Fruit fly (Drosophila melanogaster) whole organism, embryonic: Measurements from ENCODE around the gene Ptp10D.

ENCODE experiments used
- Abd-B ChIP-seq: fragments of 200-800 bp; sonication (Bioruptor generic); optimal IDR thresholded peaks from 2 replicates; lab custom pipeline; 2018; ENCODE audit warnings: missing biosample characterization, mild to moderate bottlenecking, missing genetic modification characterization, moderate library complexity
- CG10267 ChIP-seq: fragments of 200-800 bp; sonication (Bioruptor generic); optimal IDR thresholded peaks from 2 replicates; lab custom pipeline; 2018; ENCODE audit warnings: missing biosample characterization, mild to moderate bottlenecking, missing genetic modification characterization, moderate library complexity
- CG10274 ChIP-seq: fragments of 200-800 bp; sonication (Bioruptor generic); optimal IDR thresholded peaks from 3 replicates; lab custom pipeline; 2017; ENCODE audit warnings: missing biosample characterization, mild to moderate bottlenecking, missing genetic modification characterization
- CG10366 ChIP-seq: fragments of 200-800 bp; sonication (Bioruptor generic); IDR thresholded peaks from 2 replicates; pipeline ENCODE4 v1.3.6; 2022; ENCODE audit warnings: missing biosample characterization, missing genetic modification characterization
- CG10979 ChIP-seq: fragments of 200-800 bp; sonication (Bioruptor generic); optimal IDR thresholded peaks from 2 replicates; lab custom pipeline; 2018; ENCODE audit warnings: missing biosample characterization, mild to moderate bottlenecking, missing genetic modification characterization, moderate library complexity
- CG11247 ChIP-seq: fragments of 200-800 bp; sonication (Bioruptor generic); IDR thresholded peaks from 2 replicates; pipeline ENCODE4 v1.3.6; 2022; ENCODE audit warnings: missing biosample characterization, missing genetic modification characterization
- CG12659 ChIP-seq: fragments of 200-800 bp; sonication (Bioruptor generic); optimal IDR thresholded peaks from 3 replicates; lab custom pipeline; 2017; ENCODE audit warnings: mild to moderate bottlenecking, missing biosample characterization, missing genetic modification reagents, missing genetic modification characterization
- CG12942 ChIP-seq: fragments of 200-800 bp; sonication (Bioruptor generic); optimal IDR thresholded peaks from 3 replicates; lab custom pipeline; 2016; ENCODE audit warnings: missing biosample characterization, missing genetic modification characterization
- CG13296 ChIP-seq: fragments of 200-800 bp; sonication (Bioruptor generic); optimal IDR thresholded peaks from 3 replicates; lab custom pipeline; 2018; ENCODE audit warnings: missing biosample characterization, mild to moderate bottlenecking, missing genetic modification characterization
- CG15514 ChIP-seq: fragments of 200-800 bp; sonication (Bioruptor generic); optimal IDR thresholded peaks from 3 replicates; lab custom pipeline; 2017; ENCODE audit warnings: missing biosample characterization, missing genetic modification characterization, mild to moderate bottlenecking, moderate library complexity, missing genetic modification reagents
- CG15601 ChIP-seq: fragments of 200-800 bp; sonication (Bioruptor generic); optimal IDR thresholded peaks from 3 replicates; lab custom pipeline; 2019; ENCODE audit warnings: missing biosample characterization, mild to moderate bottlenecking, missing genetic modification characterization, moderate library complexity
- CG34422 ChIP-seq: fragments of 200-800 bp; sonication (Bioruptor generic); IDR thresholded peaks from 3 replicates; pipeline ENCODE4 v1.3.6; 2022; ENCODE audit warnings: missing biosample characterization, missing genetic modification characterization
- CG6683 ChIP-seq: fragments of 200-800 bp; sonication (Bioruptor generic); optimal IDR thresholded peaks from 2 replicates; lab custom pipeline; 2017; ENCODE audit warnings: missing biosample characterization, mild to moderate bottlenecking, missing genetic modification characterization, missing genetic modification reagents
- CG6689 ChIP-seq: fragments of 200-800 bp; sonication (Bioruptor generic); IDR thresholded peaks from 2 replicates; pipeline ENCODE4 v1.3.6; 2022; ENCODE audit warnings: missing biosample characterization, missing genetic modification characterization
- CG6854 ChIP-seq: fragments of 200-800 bp; sonication (Bioruptor generic); optimal IDR thresholded peaks from 3 replicates; lab custom pipeline; 2017; ENCODE audit warnings: missing biosample characterization, mild to moderate bottlenecking, missing genetic modification characterization
- CG7839 ChIP-seq: fragments of 200-800 bp; sonication (Bioruptor generic); optimal IDR thresholded peaks from 3 replicates; lab custom pipeline; 2018; ENCODE audit warnings: missing biosample characterization, mild to moderate bottlenecking, missing genetic modification characterization, moderate library complexity
- CHES-1-like ChIP-seq: fragments of 200-800 bp; sonication (Bioruptor generic); optimal IDR thresholded peaks from 2 replicates; lab custom pipeline; 2016; ENCODE audit warnings: missing biosample characterization, missing genetic modification characterization
- D ChIP-seq, 2 experiments: fragments of 200-800 bp in 1 of 2; fragments of >200 bp in 1 of 2; sonication (Bioruptor generic) in 1 of 2; optimal IDR thresholded peaks; 2 replicates in 1 of 2; 3 replicates in 1 of 2; lab custom pipeline; 2017; ENCODE audit warnings: mild to moderate bottlenecking in 1 of 2, missing biosample characterization in 1 of 2, missing genetic modification characterization in 1 of 2, missing genetic modification reagents in 1 of 2
- D19A ChIP-seq: fragments of 200-800 bp; optimal IDR thresholded peaks from 3 replicates; lab custom pipeline; 2019; ENCODE audit warnings: missing biosample characterization, mild to moderate bottlenecking, missing genetic modification characterization, moderate library complexity
- Deaf1 ChIP-seq: fragments of 200-800 bp; optimal IDR thresholded peaks from 3 replicates; lab custom pipeline; 2019; ENCODE audit warnings: missing biosample characterization, mild to moderate bottlenecking, missing genetic modification characterization, moderate library complexity
- Dek ChIP-seq: fragments of 200-800 bp; sonication (Bioruptor generic); optimal IDR thresholded peaks from 3 replicates; lab custom pipeline; 2019; ENCODE audit warnings: missing biosample characterization, mild to moderate bottlenecking, missing genetic modification characterization, moderate library complexity
- Doc2 ChIP-seq: fragments of 200-800 bp; sonication (Bioruptor generic); IDR thresholded peaks from 2 replicates; pipeline ENCODE4 v1.3.6; 2022; ENCODE audit warnings: missing biosample characterization, missing genetic modification characterization
- Jarid2 ChIP-seq: fragments of 200-800 bp; sonication (Bioruptor generic); optimal IDR thresholded peaks from 3 replicates; lab custom pipeline; 2017; ENCODE audit warnings: mild to moderate bottlenecking, missing biosample characterization, missing genetic modification reagents, missing genetic modification characterization
- Med ChIP-seq: fragments of 200-800 bp; sonication (Bioruptor generic); peaks from one replicate; lab custom pipeline; 2016; ENCODE audit warnings: missing biosample characterization, missing genetic modification characterization, mild to moderate bottlenecking, inconsistent platforms, moderate library complexity
- Meics ChIP-seq: fragments of 200-800 bp; sonication (Bioruptor generic); optimal IDR thresholded peaks from 2 replicates; lab custom pipeline; 2017; ENCODE audit warnings: missing biosample characterization, mild to moderate bottlenecking, missing genetic modification characterization
- Opbp ChIP-seq: fragments of 200-800 bp; sonication (Bioruptor generic); IDR thresholded peaks from 3 replicates; pipeline ENCODE4 v1.3.6; 2022; ENCODE audit warnings: missing biosample characterization, missing genetic modification characterization; ENCODE audit not compliant: partially characterized antibody
- Rx ChIP-seq: fragments of 200-800 bp; sonication (Bioruptor generic); IDR thresholded peaks from 2 replicates; pipeline ENCODE4 v1.3.6; 2022; ENCODE audit warnings: missing biosample characterization, missing genetic modification characterization
- Stat92E ChIP-seq, 3 experiments: fragments of >200 bp in 2 of 3; fragments of 200-800 bp in 1 of 3; sonication (Bioruptor generic) in 1 of 3; optimal IDR thresholded peaks; 2 replicates each; lab custom pipeline; 2017 to 2019; ENCODE audit warnings: missing biosample characterization in 3 of 3, missing genetic modification characterization in 3 of 3, mild to moderate bottlenecking in 1 of 3, moderate library complexity in 1 of 3
- TFAM ChIP-seq: fragments of 200-800 bp; sonication (Bioruptor generic); optimal IDR thresholded peaks from 2 replicates; lab custom pipeline; 2017; ENCODE audit warnings: missing biosample characterization, missing genetic modification characterization, inconsistent platforms
- Xbp1 ChIP-seq: fragments of 200-800 bp; sonication (Bioruptor generic); optimal IDR thresholded peaks from 3 replicates; lab custom pipeline; 2016; ENCODE audit warnings: missing biosample characterization, mild to moderate bottlenecking, missing genetic modification characterization
- ac ChIP-seq: fragments of 200-800 bp; sonication (Bioruptor generic); optimal IDR thresholded peaks from 3 replicates; lab custom pipeline; 2017; ENCODE audit warnings: missing biosample characterization, mild to moderate bottlenecking, missing genetic modification characterization
- btn ChIP-seq: fragments of 200-800 bp; sonication (Bioruptor generic); optimal IDR thresholded peaks from 2 replicates; lab custom pipeline; 2016; ENCODE audit warnings: missing biosample characterization, missing genetic modification characterization
- ci ChIP-seq: fragments of 200-800 bp; sonication (Bioruptor generic); IDR thresholded peaks from 3 replicates; pipeline ENCODE4 v1.3.6; 2022; ENCODE audit warnings: missing biosample characterization, missing genetic modification characterization
- ewg ChIP-seq: fragments of 200-800 bp; sonication (Bioruptor generic); optimal IDR thresholded peaks from 3 replicates; lab custom pipeline; 2017; ENCODE audit warnings: mild to moderate bottlenecking, missing biosample characterization, missing genetic modification reagents, missing genetic modification characterization
- ftz-f1 ChIP-seq: fragments of 200-800 bp; sonication (Bioruptor generic); optimal IDR thresholded peaks from 2 replicates; lab custom pipeline; 2016; ENCODE audit warnings: missing biosample characterization, missing genetic modification characterization
- gfzf ChIP-seq: fragments of 200-800 bp; sonication (Bioruptor generic); optimal IDR thresholded peaks from 2 replicates; lab custom pipeline; 2016; ENCODE audit warnings: missing biosample characterization, mild to moderate bottlenecking, missing genetic modification characterization, moderate library complexity
- grn ChIP-seq: fragments of 200-800 bp; sonication (Bioruptor generic); optimal IDR thresholded peaks from 3 replicates; lab custom pipeline; 2017; ENCODE audit warnings: missing biosample characterization, missing genetic modification characterization
- gro ChIP-seq: fragments of 200-800 bp; sonication (Bioruptor generic); optimal IDR thresholded peaks from 2 replicates; lab custom pipeline; 2016; ENCODE audit warnings: missing biosample characterization, missing genetic modification characterization
- hth ChIP-seq: fragments of >200 bp; optimal IDR thresholded peaks from 2 replicates; lab custom pipeline; 2017; ENCODE audit warnings: inconsistent platforms
- insv ChIP-seq, 2 experiments: fragments of 200-800 bp; sonication (Bioruptor generic); optimal IDR thresholded peaks; 3 replicates each; lab custom pipeline; 2016 to 2018; ENCODE audit warnings: missing biosample characterization in 2 of 2, missing genetic modification characterization in 2 of 2
- ken ChIP-seq: fragments of 200-800 bp; sonication (Bioruptor generic); IDR thresholded peaks from 3 replicates; pipeline ENCODE4 v1.3.6; 2022; ENCODE audit warnings: missing biosample characterization, missing genetic modification characterization
- knrl ChIP-seq: fragments of 200-800 bp; sonication (Bioruptor generic); IDR thresholded peaks from 3 replicates; pipeline ENCODE4 v1.3.6; 2022; ENCODE audit warnings: missing biosample characterization, missing genetic modification characterization; ENCODE audit not compliant: partially characterized antibody
- mld ChIP-seq: fragments of 200-800 bp; sonication (Bioruptor generic); IDR thresholded peaks from 3 replicates; pipeline ENCODE4 v1.3.6; 2022; ENCODE audit warnings: missing biosample characterization, missing genetic modification characterization; ENCODE audit not compliant: partially characterized antibody
- nmo ChIP-seq: fragments of 200-800 bp; sonication (Bioruptor generic); optimal IDR thresholded peaks from 2 replicates; lab custom pipeline; 2018; ENCODE audit warnings: missing biosample characterization, mild to moderate bottlenecking, missing genetic modification characterization, moderate library complexity
- sna ChIP-seq: fragments of 200-800 bp; sonication (Bioruptor generic); IDR thresholded peaks from 2 replicates; pipeline ENCODE4 v1.3.6; 2022; ENCODE audit warnings: missing biosample characterization, missing genetic modification characterization; ENCODE audit not compliant: partially characterized antibody
- tna ChIP-seq: fragments of 200-800 bp; sonication (Bioruptor generic); IDR thresholded peaks from 2 replicates; pipeline ENCODE4 v1.3.6; 2022; ENCODE audit warnings: missing biosample characterization, missing genetic modification characterization; ENCODE audit not compliant: partially characterized antibody
- trem ChIP-seq: fragments of 200-800 bp; optimal IDR thresholded peaks from 3 replicates; lab custom pipeline; 2019; ENCODE audit warnings: missing biosample characterization, mild to moderate bottlenecking, missing genetic modification characterization, moderate library complexity
- tx ChIP-seq: fragments of 200-800 bp; sonication (Bioruptor generic); optimal IDR thresholded peaks from 2 replicates; lab custom pipeline; 2016; ENCODE audit warnings: missing biosample characterization, missing genetic modification characterization

Ptp10D gene

dm6 chrX:11611056-11611644 lies 10.7 kb upstream of the Ptp10D start (continued):
- TF ChIP-seq TFAM (GFP tag; lab: Kevin White, UChicago): no peak
- TF ChIP-seq CG6683 (GFP tag; lab: Kevin White, UChicago): no peak
- no peak for TF ChIP-seq tx (GFP tag; lab: Kevin White, UChicago)
- TF ChIP-seq CG34422 (GFP tag; lab: Robert Waterston, UW): 0 out of 3 replicates have a peak, but pooled peaks have one; percentile 47
- peak; percentile 22 for TF ChIP-seq Jarid2 (GFP tag; lab: Kevin White, UChicago)
- no peak for TF ChIP-seq CG7839 (tag; lab: Kevin White, UChicago)
- no peak for TF ChIP-seq CG15601 (tag; lab: Kevin White, UChicago)
- no peak for TF ChIP-seq tna (GFP tag; lab: Robert Waterston, UW)
- TF ChIP-seq hth (lab: Kevin White, UChicago): no peak
- no peak for TF ChIP-seq ci (GFP tag; lab: Robert Waterston, UW)
- TF ChIP-seq btn (GFP tag; lab: Kevin White, UChicago): no peak
- no peak for TF ChIP-seq Meics (GFP tag; lab: Kevin White, UChicago)
- TF ChIP-seq ac (GFP tag; lab: Kevin White, UChicago): no peak
- no peak for TF ChIP-seq Opbp (GFP tag; lab: Robert Waterston, UW)
- TF ChIP-seq CG11247 (GFP tag; lab: Robert Waterston, UW): no peak
- no peak for TF ChIP-seq Rx
- peak; percentile 70 for TF ChIP-seq Med (GFP tag; lab: Kevin White, UChicago)
- TF ChIP-seq Dek: no peak
- no peak for TF ChIP-seq D (optimal IDR thresholded peaks at IDR 0.05; lab: Kevin White, UChicago)
- TF ChIP-seq D (GFP tag; optimal IDR thresholded peaks at IDR 0.05; lab: Kevin White, UChicago): no peak
- TF ChIP-seq CG13296: no peak
- peak; percentile 12 for TF ChIP-seq CG6854 (GFP tag; lab: Kevin White, UChicago)
- TF ChIP-seq sna (GFP tag; lab: Robert Waterston, UW): 0 out of 2 replicates have a peak, but pooled peaks have one; percentile 6
- TF ChIP-seq CG10366 (GFP tag; lab: Robert Waterston, UW): no peak
- peak; percentile 32 for TF ChIP-seq ftz-f1 (GFP tag; lab: Kevin White, UChicago)
- TF ChIP-seq Xbp1 (GFP tag; lab: Kevin White, UChicago): no peak

- TF ChIP-seq CG10274 (GFP tag; lab: Kevin White, UChicago) (no peak), CG15601 (tag; lab: Kevin White, UChicago) (peak; percentile 35), ken (GFP tag; lab: Robert Waterston, UW) (no peak), Deaf1 (peak; percentile 43), CG12659 (GFP tag; lab: Kevin White, UChicago) (peak; percentile 73), CG10979 (no peak), CG6689 (no peak), gro (no peak), ewg (GFP tag; lab: Kevin White, UChicago) (no peak), CG12942 (GFP tag; lab: Kevin White, UChicago) (no peak), Stat92E (GFP tag; optimal IDR thresholded peaks at IDR 0.05; lab: Kevin White, UChicago) (no peak), gfzf (GFP tag; lab: Kevin White, UChicago) (peak; percentile 69), grn (GFP tag; lab: Kevin White, UChicago) (peak; percentile 26), CG15514 (GFP tag; lab: Kevin White, UChicago) (peak; percentile 68), Doc2 (GFP tag; lab: Robert Waterston, UW) (no peak), Abd-B (GFP tag; lab: Kevin White, UChicago) (no peak), insv (GFP tag; optimal IDR thresholded peaks at IDR 0.05; lab: Kevin White, UChicago) (peak in 1 of 2 experiments; percentile 45), trem (tag; lab: Kevin White, UChicago) (peak; percentile 76), D19A (peak; percentile 10), mld (GFP tag; lab: Robert Waterston, UW) (0 out of 3 replicates have a peak, but pooled peaks have one; percentile 44), CHES-1-like (GFP tag; lab: Kevin White, UChicago) (no peak), knrl (GFP tag; lab: Robert Waterston, UW) (peak; percentile 88), CG10267 (tag; lab: Kevin White, UChicago) (peak; percentile 80), nmo (peak; percentile 62)
These were observed 10.2 kb upstream of the Ptp10D start, which contains the start of the genes CG2247 and CG1703 for dm6 chrX:11611645-11612079. CG2247 (minus strand) TSS chrX:11611652. CG1703 (plus strand) TSS chrX:11611927.
